Worm (Caenorhabditis elegans) whole organism, early embryonic: Measurements from ENCODE around the gene fbxa-1.

Experiments used
- ama-1 ChIP-seq: fragments of 150-350 bp; optimal IDR thresholded peaks from 2 replicates; lab custom pipeline; 2014
- hnd-1 ChIP-seq: sonication (generic microtip); optimal IDR thresholded peaks from 2 replicates; lab custom pipeline; 2016; ENCODE audit warnings: missing genetic modification characterization, missing compliant biosample characterization
- scrt-1 ChIP-seq: fragments of 200-800 bp; sonication (Bioruptor generic); IDR thresholded peaks from 2 replicates; pipeline ENCODE4 v1.3.6; 2022; ENCODE audit warnings: missing genetic modification characterization, missing compliant biosample characterization
- sea-1 ChIP-seq: fragments of 200-800 bp; sonication (Bioruptor generic); conservative IDR thresholded peaks from 2 replicates; pipeline ENCODE4 v1.3.6; 2022; ENCODE audit warnings: missing genetic modification characterization, missing compliant biosample characterization

- TF ChIP-seq ama-1 (lab: Kevin White, UChicago) (no peak), scrt-1 (GFP tag; lab: Robert Waterston, UW) (no peak), sea-1 (no peak), hnd-1 (tag; lab: Kevin White, UChicago) (no peak)
These were observed 25.7 kb downstream of the fbxa-1 start, which contains the start of gene Y54F10BM.3 for ce11 chrIII:2281975-2282957.
